Worm (Caenorhabditis elegans) whole organism, early embryonic: ENCODE data around the gene C35A11.3.

ENCODE experiments used
- F13C5.2 ChIP-seq: sonication (generic microtip); optimal IDR thresholded peaks from 2 replicates; lab custom pipeline; 2017; ENCODE audit warnings: mild to moderate bottlenecking, missing genetic modification characterization, inconsistent platforms, missing compliant biosample characterization
- ama-1 ChIP-seq: fragments of 150-350 bp; optimal IDR thresholded peaks from 2 replicates; lab custom pipeline; 2014
- ceh-36 ChIP-seq: sonication (generic microtip); optimal IDR thresholded peaks from 2 replicates; lab custom pipeline; 2016; ENCODE audit warnings: missing genetic modification characterization, inconsistent platforms, missing compliant biosample characterization
- flt-1 ChIP-seq: fragments of 200-800 bp; sonication (Bioruptor generic); IDR thresholded peaks from 2 replicates; pipeline ENCODE4 v1.3.6; 2022; ENCODE audit warnings: missing genetic modification characterization, missing compliant biosample characterization
- tbx-11 ChIP-seq: fragments of 200-800 bp; sonication (Bioruptor generic); IDR thresholded peaks from 2 replicates; pipeline ENCODE4 v1.3.6; 2022; ENCODE audit warnings: missing genetic modification characterization, missing compliant biosample characterization

ce11 chrV:5351483-5351882 lies 20.7 kb upstream of the C35A11.3 start, which contains the start of gene srd-9:
- TF ChIP-seq ama-1 (lab: Kevin White, UChicago): no peak
- TF ChIP-seq F13C5.2: no peak
- TF ChIP-seq ceh-36: no peak
- no peak for TF ChIP-seq flt-1 (GFP tag; lab: Robert Waterston, UW)
- TF ChIP-seq tbx-11 (GFP tag; lab: Robert Waterston, UW): no peak
